Worm (Caenorhabditis elegans) whole organism, midembryonic: ENCODE data around the gene ZK829.1.

Source experiments
- cog-1 ChIP-seq: sonication (generic microtip); optimal IDR thresholded peaks from 2 replicates; lab custom pipeline; 2016; ENCODE audit warnings: missing genetic modification characterization, missing compliant biosample characterization
- med-1 ChIP-seq: sonication (generic microtip); optimal IDR thresholded peaks from 2 replicates; lab custom pipeline; 2017; ENCODE audit warnings: missing genetic modification characterization, mild to moderate bottlenecking, missing compliant biosample characterization, antibody characterized with exemption, missing genetic modification reagents; ENCODE audit not compliant: insufficient read depth
- tab-1 ChIP-seq: fragments of 200-800 bp; sonication (Bioruptor generic); IDR thresholded peaks from 2 replicates; pipeline ENCODE4 v1.3.6; 2022; ENCODE audit warnings: missing genetic modification characterization, missing compliant biosample characterization
- ztf-29 ChIP-seq: fragments of 200-800 bp; sonication (Bioruptor generic); IDR thresholded peaks from 2 replicates; pipeline ENCODE4 v1.3.6; 2022; ENCODE audit warnings: missing genetic modification reagents, missing genetic modification characterization, missing compliant biosample characterization

DNA sequence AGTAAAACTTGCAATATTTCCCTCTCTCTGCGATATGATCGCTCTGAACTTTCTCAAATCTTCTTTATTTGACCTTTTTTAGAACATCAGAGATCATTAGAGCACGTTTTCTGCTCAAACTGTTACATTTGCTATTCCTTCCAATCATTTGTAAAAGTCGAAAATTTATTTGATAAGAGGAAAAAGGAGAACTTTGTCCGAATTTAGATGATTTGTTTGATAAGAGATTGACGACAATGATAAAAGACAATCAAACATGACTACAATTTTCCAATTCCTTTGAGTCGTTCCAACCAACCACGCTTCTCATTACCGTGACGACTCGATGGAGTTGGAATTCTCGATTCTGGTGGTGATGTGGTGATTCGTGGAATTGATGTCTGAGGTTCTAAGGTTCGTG lies 24.3 kb downstream of the ZK829.1 start:
- TF ChIP-seq ztf-29 (GFP tag; lab: Robert Waterston, UW) (no peak), tab-1 (GFP tag; lab: Robert Waterston, UW) (no peak), med-1 (GFP tag; lab: Kevin White, UChicago) (no peak), cog-1 (tag; lab: Kevin White, UChicago) (no peak)
